Worm (Caenorhabditis elegans) whole organism, L1 larva: ENCODE data around the gene srx-78.

ENCODE experiments used
- C16A3.4 ChIP-seq: fragments of 150-350 bp; optimal IDR thresholded peaks from 2 replicates; lab custom pipeline; 2014; ENCODE audit warnings: missing biosample characterization, missing genetic modification characterization
- Y116A8C.19 ChIP-seq: sonication (generic microtip); optimal IDR thresholded peaks from 2 replicates; lab custom pipeline; 2016; ENCODE audit warnings: missing compliant biosample characterization, missing genetic modification characterization, borderline replicate concordance
- aly-2 ChIP-seq: fragments of 150-350 bp; optimal IDR thresholded peaks from 2 replicates; lab custom pipeline; 2014; ENCODE audit warnings: missing biosample characterization, missing genetic modification characterization
- ama-1 ChIP-seq: fragments of 150-350 bp; optimal IDR thresholded peaks from 2 replicates; lab custom pipeline; 2014
- blmp-1 ChIP-seq: fragments of 150-350 bp; optimal IDR thresholded peaks from 2 replicates; lab custom pipeline; 2014; ENCODE audit warnings: missing biosample characterization, missing genetic modification characterization
- ceh-8 ChIP-seq: fragments of 200-800 bp; sonication (Bioruptor generic); optimal IDR thresholded peaks from 2 replicates; lab custom pipeline; 2018; ENCODE audit warnings: mild to moderate bottlenecking, missing genetic modification characterization, moderate library complexity, missing compliant biosample characterization
- ceh-82 ChIP-seq, 3 experiments: fragments of 150-350 bp in 1 of 3; sonication (generic microtip) in 2 of 3; optimal IDR thresholded peaks; 2 replicates each; lab custom pipeline; 2014 to 2017; ENCODE audit warnings: missing biosample characterization in 3 of 3, missing genetic modification characterization in 3 of 3
- ceh-88 ChIP-seq: fragments of 200-800 bp; sonication (Bioruptor generic); IDR thresholded peaks from 2 replicates; pipeline ENCODE4 v1.3.6; 2022; ENCODE audit warnings: missing genetic modification characterization, missing compliant biosample characterization
- ceh-90 ChIP-seq: sonication (generic microtip); optimal IDR thresholded peaks from 2 replicates; lab custom pipeline; 2016; ENCODE audit warnings: missing genetic modification characterization, missing compliant biosample characterization
- dpl-1 ChIP-seq, 3 experiments: fragments of 150-350 bp in 2 of 3; sonication (generic microtip) in 1 of 3; optimal IDR thresholded peaks; 2 replicates each; lab custom pipeline; 2014 to 2017; ENCODE audit warnings: missing biosample characterization in 3 of 3, missing genetic modification characterization in 3 of 3, missing genetic modification reagents in 3 of 3
- dsc-1 ChIP-seq: sonication (generic microtip); optimal IDR thresholded peaks from 2 replicates; lab custom pipeline; 2016; ENCODE audit warnings: mild to moderate bottlenecking, missing genetic modification characterization, missing compliant biosample characterization
- egl-13 ChIP-seq: sonication (generic microtip); optimal IDR thresholded peaks from 2 replicates; lab custom pipeline; 2016; ENCODE audit warnings: missing genotype, missing genetic modification reagents, missing genetic modification characterization, missing compliant biosample characterization
- elt-3 ChIP-seq, 6 experiments: fragments of 150-350 bp in 1 of 6; sonication (generic microtip); optimal IDR thresholded peaks; 2 replicates each; lab custom pipeline; 2017 to 2018; ENCODE audit warnings: missing biosample characterization in 6 of 6, missing genetic modification characterization in 6 of 6, inconsistent platforms in 1 of 6
- ets-5 ChIP-seq: fragments of 200-800 bp; sonication (Bioruptor generic); IDR thresholded peaks from 2 replicates; pipeline ENCODE4 v1.3.6; 2022; ENCODE audit warnings: missing genetic modification characterization, missing compliant biosample characterization
- fkh-8 ChIP-seq: sonication (generic microtip); optimal IDR thresholded peaks from 2 replicates; lab custom pipeline; 2016; ENCODE audit warnings: mild to moderate bottlenecking, missing genetic modification characterization, missing compliant biosample characterization
- fos-1 ChIP-seq: fragments of 150-350 bp; optimal IDR thresholded peaks from 2 replicates; lab custom pipeline; 2014; ENCODE audit warnings: missing biosample characterization, missing genetic modification characterization
- grh-1 ChIP-seq: fragments of 200-800 bp; sonication (Bioruptor generic); IDR thresholded peaks from 2 replicates; pipeline ENCODE4 v1.3.6; 2022; ENCODE audit warnings: missing genetic modification reagents, missing genetic modification characterization, missing compliant biosample characterization
- hlh-17 ChIP-seq: fragments of 200-800 bp; sonication (Bioruptor generic); optimal IDR thresholded peaks from 2 replicates; lab custom pipeline; 2018; ENCODE audit warnings: missing genetic modification characterization, mild to moderate bottlenecking, missing compliant biosample characterization, moderate library complexity, borderline replicate concordance
- hlh-4 ChIP-seq: sonication (generic microtip); optimal IDR thresholded peaks from 2 replicates; lab custom pipeline; 2016; ENCODE audit warnings: mild to moderate bottlenecking, missing genetic modification characterization, missing compliant biosample characterization
- hpl-2 ChIP-seq: fragments of 150-350 bp; optimal IDR thresholded peaks from 2 replicates; lab custom pipeline; 2014; ENCODE audit warnings: missing biosample characterization, missing genetic modification reagents, missing genetic modification characterization
- irx-1 ChIP-seq: sonication (generic microtip); optimal IDR thresholded peaks from 2 replicates; lab custom pipeline; 2016; ENCODE audit warnings: missing genetic modification characterization, missing compliant biosample characterization
- jun-1 ChIP-seq: fragments of 150-350 bp; optimal IDR thresholded peaks from 2 replicates; lab custom pipeline; 2014; ENCODE audit warnings: missing biosample characterization, missing genetic modification reagents, missing genetic modification characterization
- lin-13 ChIP-seq: fragments of 150-350 bp; optimal IDR thresholded peaks from 2 replicates; lab custom pipeline; 2014; ENCODE audit warnings: missing biosample characterization, missing genetic modification reagents, missing genetic modification characterization
- lin-14 ChIP-seq: fragments of 200-800 bp; sonication (Bioruptor generic); optimal IDR thresholded peaks from 2 replicates; lab custom pipeline; 2018; ENCODE audit warnings: mild to moderate bottlenecking, missing genetic modification characterization, moderate library complexity, missing compliant biosample characterization
- lin-35 ChIP-seq, 2 experiments: fragments of 150-350 bp; optimal IDR thresholded peaks; 2 replicates each; lab custom pipeline; 2014; ENCODE audit warnings: missing biosample characterization in 2 of 2, missing genetic modification characterization in 2 of 2, missing genetic modification reagents in 2 of 2
- lir-3 ChIP-seq: sonication (generic microtip); optimal IDR thresholded peaks from 2 replicates; lab custom pipeline; 2016; ENCODE audit warnings: mild to moderate bottlenecking, missing genetic modification characterization, moderate library complexity, missing compliant biosample characterization; ENCODE audit not compliant: poor library complexity
- lsy-2 ChIP-seq, 2 experiments: fragments of 150-350 bp; optimal IDR thresholded peaks; 2 replicates each; lab custom pipeline; 2014; ENCODE audit warnings: missing biosample characterization in 2 of 2, missing genetic modification characterization in 2 of 2
- mab-9 ChIP-seq: fragments of 200-800 bp; sonication (Bioruptor generic); IDR thresholded peaks from 2 replicates; pipeline ENCODE4 v1.3.6; 2022; ENCODE audit warnings: missing genetic modification reagents, missing genetic modification characterization, missing compliant biosample characterization
- mdl-1 ChIP-seq, 2 experiments: fragments of 150-350 bp; optimal IDR thresholded peaks; 2 replicates each; lab custom pipeline; 2014 to 2017; ENCODE audit warnings: missing biosample characterization in 2 of 2, missing genetic modification characterization in 2 of 2, inconsistent platforms in 1 of 2
- mef-2 ChIP-seq: fragments of 150-350 bp; optimal IDR thresholded peaks from 2 replicates; lab custom pipeline; 2014; ENCODE audit warnings: missing biosample characterization, missing genetic modification characterization
- nhr-11 ChIP-seq: fragments of 150-350 bp; optimal IDR thresholded peaks from 2 replicates; lab custom pipeline; 2014; ENCODE audit warnings: missing biosample characterization, missing genetic modification characterization
- nhr-12 ChIP-seq: sonication (generic microtip); optimal IDR thresholded peaks from 2 replicates; lab custom pipeline; 2017; ENCODE audit warnings: missing biosample characterization, missing genetic modification characterization
- nhr-19 ChIP-seq: fragments of 200-800 bp; sonication (Bioruptor generic); conservative IDR thresholded peaks from 2 replicates; pipeline ENCODE4 v1.3.6; 2022; ENCODE audit warnings: missing genetic modification characterization, missing compliant biosample characterization
- nhr-28 ChIP-seq: fragments of 150-350 bp; optimal IDR thresholded peaks from 2 replicates; lab custom pipeline; 2014; ENCODE audit warnings: missing biosample characterization, missing genetic modification characterization
- nhr-47 ChIP-seq: sonication (generic microtip); optimal IDR thresholded peaks from 2 replicates; lab custom pipeline; 2016; ENCODE audit warnings: mild to moderate bottlenecking, missing genetic modification characterization, moderate library complexity, missing compliant biosample characterization
- nhr-76 ChIP-seq: sonication (generic microtip); optimal IDR thresholded peaks from 2 replicates; lab custom pipeline; 2017; ENCODE audit warnings: missing biosample characterization, missing genetic modification characterization
- nhr-77 ChIP-seq: fragments of 150-350 bp; optimal IDR thresholded peaks from 2 replicates; lab custom pipeline; 2014; ENCODE audit warnings: missing biosample characterization, missing genetic modification characterization
- pag-3 ChIP-seq: sonication (generic microtip); optimal IDR thresholded peaks from 2 replicates; lab custom pipeline; 2017; ENCODE audit warnings: missing genetic modification characterization, mild to moderate bottlenecking, missing compliant biosample characterization, antibody characterized with exemption, borderline replicate concordance; ENCODE audit not compliant: insufficient read depth
- pax-3 ChIP-seq: fragments of 200-800 bp; sonication (Bioruptor generic); optimal IDR thresholded peaks from 2 replicates; lab custom pipeline; 2018; ENCODE audit warnings: mild to moderate bottlenecking, missing genetic modification characterization, moderate library complexity, missing compliant biosample characterization
- pqm-1 ChIP-seq: sonication (generic microtip); optimal IDR thresholded peaks from 3 replicates; lab custom pipeline; 2017; ENCODE audit warnings: missing biosample characterization, missing genetic modification characterization
- rnt-1 ChIP-seq: sonication (generic microtip); optimal IDR thresholded peaks from 2 replicates; lab custom pipeline; 2016; ENCODE audit warnings: mild to moderate bottlenecking, missing genetic modification characterization, moderate library complexity, missing compliant biosample characterization
- skn-1 ChIP-seq: fragments of 150-350 bp; optimal IDR thresholded peaks from 2 replicates; lab custom pipeline; 2014; ENCODE audit warnings: missing biosample characterization, missing genetic modification characterization
- snu-23 ChIP-seq: sonication (generic microtip); optimal IDR thresholded peaks from 2 replicates; lab custom pipeline; 2016; ENCODE audit warnings: missing genetic modification characterization, missing compliant biosample characterization
- sox-4 ChIP-seq: sonication (generic microtip); optimal IDR thresholded peaks from 2 replicates; lab custom pipeline; 2016; ENCODE audit warnings: missing genetic modification characterization, missing compliant biosample characterization
- swsn-7 ChIP-seq: sonication (generic microtip); optimal IDR thresholded peaks from 2 replicates; lab custom pipeline; 2016; ENCODE audit warnings: missing genetic modification characterization, missing compliant biosample characterization
- unc-130 ChIP-seq: fragments of 150-350 bp; optimal IDR thresholded peaks from 2 replicates; lab custom pipeline; 2017; ENCODE audit warnings: missing biosample characterization, missing genetic modification characterization, inconsistent platforms
- unc-30 ChIP-seq: sonication (generic microtip); optimal IDR thresholded peaks from 2 replicates; lab custom pipeline; 2017; ENCODE audit warnings: missing biosample characterization, missing genetic modification characterization
- unc-62 ChIP-seq: fragments of 150-350 bp; optimal IDR thresholded peaks from 2 replicates; lab custom pipeline; 2014; ENCODE audit warnings: missing biosample characterization, missing genetic modification reagents, missing genetic modification characterization
- unc-86 ChIP-seq: sonication (generic microtip); optimal IDR thresholded peaks from 2 replicates; lab custom pipeline; 2016; ENCODE audit warnings: missing genetic modification characterization, missing compliant biosample characterization
- vab-15 ChIP-seq: sonication (generic microtip); optimal IDR thresholded peaks from 2 replicates; lab custom pipeline; 2017; ENCODE audit warnings: missing genotype, mild to moderate bottlenecking, missing genetic modification characterization, missing compliant biosample characterization
- xbp-1 ChIP-seq: sonication (generic microtip); optimal IDR thresholded peaks from 2 replicates; lab custom pipeline; 2016; ENCODE audit warnings: missing genetic modification characterization, missing compliant biosample characterization
- zag-1 ChIP-seq: fragments of 150-350 bp; optimal IDR thresholded peaks from 2 replicates; lab custom pipeline; 2014; ENCODE audit warnings: missing biosample characterization, missing genetic modification characterization
- zip-4 ChIP-seq: fragments of 200-800 bp; sonication (Bioruptor generic); optimal IDR thresholded peaks from 2 replicates; lab custom pipeline; 2018; ENCODE audit warnings: mild to moderate bottlenecking, missing genetic modification characterization, moderate library complexity, missing compliant biosample characterization
- ztf-4 ChIP-seq: fragments of 150-350 bp; optimal IDR thresholded peaks from 2 replicates; lab custom pipeline; 2014; ENCODE audit warnings: missing biosample characterization, missing genetic modification characterization

The srx-78 gene

DNA sequence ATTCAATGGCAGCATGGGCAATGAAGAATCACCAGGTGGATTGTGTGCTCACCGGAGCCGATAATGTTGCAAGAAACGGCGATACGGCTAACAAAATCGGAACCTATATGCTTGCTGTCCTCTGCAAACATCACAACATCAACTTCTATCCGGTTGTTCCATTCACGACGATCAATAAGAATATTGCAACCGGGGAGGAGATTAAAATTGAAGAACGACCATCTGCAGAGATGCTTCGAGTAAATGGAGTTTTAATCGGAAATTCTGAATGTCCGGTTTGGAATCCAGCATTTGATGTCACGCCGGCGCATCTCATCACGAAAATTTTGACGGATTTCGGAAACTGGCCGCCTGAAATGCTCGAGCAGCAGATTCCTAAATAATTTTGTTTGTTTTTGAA lies 11.2 kb upstream of the srx-78 start:
- TF ChIP-seq blmp-1 (no peak), ama-1 (lab: Kevin White, UChicago) (peak; percentile 93), aly-2 (tag; lab: Kevin White, UChicago) (peak; percentile 84), ceh-88 (GFP tag; lab: Robert Waterston, UW) (no peak), nhr-28 (tag; lab: Kevin White, UChicago) (no peak), irx-1 (tag; lab: Kevin White, UChicago) (no peak), fkh-8 (tag; lab: Kevin White, UChicago) (no peak), pqm-1 (no peak), C16A3.4 (no peak), dsc-1 (tag; lab: Kevin White, UChicago) (no peak), vab-15 (no peak), lir-3 (tag; lab: Kevin White, UChicago) (no peak), lsy-2 (tag; optimal IDR thresholded peaks at IDR 0.05; lab: Kevin White, UChicago) (peak in 1 of 2 experiments; percentile 19), elt-3 (tag; optimal IDR thresholded peaks at IDR 0.05; lab: Kevin White, UChicago) (no peak), rnt-1 (tag; lab: Kevin White, UChicago) (peak; percentile 18), dpl-1 (GFP tag; optimal IDR thresholded peaks at IDR 0.05; lab: Kevin White, UChicago) (no peak), sox-4 (tag; lab: Kevin White, UChicago) (no peak), lin-14 (no peak), nhr-12 (tag; lab: Kevin White, UChicago) (no peak), lin-35 (GFP tag; optimal IDR thresholded peaks at IDR 0.05; lab: Kevin White, UChicago) (no peak), nhr-76 (tag; lab: Kevin White, UChicago) (no peak), pax-3 (tag; lab: Kevin White, UChicago) (peak; percentile 30), zag-1 (tag; lab: Kevin White, UChicago) (no peak), xbp-1 (tag; lab: Kevin White, UChicago) (no peak), mef-2 (tag; lab: Kevin White, UChicago) (no peak), ceh-90 (tag; lab: Kevin White, UChicago) (no peak), swsn-7 (tag; lab: Kevin White, UChicago) (no peak), unc-62 (GFP tag; lab: Kevin White, UChicago) (no peak), nhr-19 (GFP tag; lab: Robert Waterston, UW) (peak; percentile 16; the same call in 1 of the 2 replicates), fos-1 (tag; lab: Kevin White, UChicago) (no peak), hlh-4 (tag; lab: Kevin White, UChicago) (no peak), snu-23 (GFP tag; lab: Kevin White, UChicago) (peak; percentile 19), ztf-4 (tag; lab: Kevin White, UChicago) (no peak), hpl-2 (GFP tag; lab: Kevin White, UChicago) (no peak), skn-1 (no peak), mab-9 (GFP tag; lab: Robert Waterston, UW) (no peak), nhr-77 (tag; lab: Kevin White, UChicago) (no peak), ceh-8 (no peak), pag-3 (no peak), unc-130 (tag; lab: Kevin White, UChicago) (no peak), zip-4 (GFP tag; lab: Kevin White, UChicago) (no peak), hlh-17 (GFP tag; lab: Kevin White, UChicago) (no peak), ets-5 (no peak), mdl-1 (tag; optimal IDR thresholded peaks at IDR 0.05; lab: Kevin White, UChicago) (no peak), unc-86 (tag; lab: Kevin White, UChicago) (no peak), unc-30 (tag; lab: Kevin White, UChicago) (no peak), ceh-82 (tag; optimal IDR thresholded peaks at IDR 0.05; lab: Kevin White, UChicago) (no peak), nhr-11 (tag; lab: Kevin White, UChicago) (no peak), Y116A8C.19 (tag; lab: Kevin White, UChicago) (no peak), grh-1 (GFP tag; lab: Robert Waterston, UW) (no peak), nhr-47 (tag; lab: Kevin White, UChicago) (no peak), jun-1 (tag; lab: Kevin White, UChicago) (no peak), egl-13 (no peak), lin-13 (no peak)
